Fruit fly (Drosophila melanogaster) whole organism, embryonic: ENCODE data around the gene CG6005.

Source experiments
- Ada2b ChIP-seq: fragments of 200-800 bp; sonication (Bioruptor generic); IDR thresholded peaks from 2 replicates; pipeline ENCODE4 v1.3.6; 2022; ENCODE audit warnings: missing biosample characterization, missing genetic modification characterization
- Asciz ChIP-seq: fragments of 200-800 bp; sonication (Bioruptor generic); optimal IDR thresholded peaks from 2 replicates; lab custom pipeline; 2017; ENCODE audit warnings: missing biosample characterization, mild to moderate bottlenecking, missing genetic modification characterization, missing genetic modification reagents
- Atf3 ChIP-seq: fragments of 200-800 bp; sonication (Bioruptor generic); optimal IDR thresholded peaks from 3 replicates; lab custom pipeline; 2016; ENCODE audit warnings: missing biosample characterization, missing genetic modification characterization
- CG10543 ChIP-seq: fragments of 200-800 bp; sonication (Bioruptor generic); optimal IDR thresholded peaks from 3 replicates; lab custom pipeline; 2017; ENCODE audit warnings: missing biosample characterization, mild to moderate bottlenecking, missing genetic modification characterization, moderate library complexity
- CG10654 ChIP-seq: fragments of 200-800 bp; sonication (Bioruptor generic); optimal IDR thresholded peaks from 2 replicates; lab custom pipeline; 2016; ENCODE audit warnings: missing biosample characterization, missing genetic modification characterization
- CG13287 ChIP-seq: fragments of 200-800 bp; sonication (Bioruptor generic); IDR thresholded peaks from 2 replicates; pipeline ENCODE4 v1.3.6; 2022; ENCODE audit warnings: missing biosample characterization, missing genetic modification characterization; ENCODE audit not compliant: partially characterized antibody
- CG13296 ChIP-seq: fragments of 200-800 bp; sonication (Bioruptor generic); optimal IDR thresholded peaks from 3 replicates; lab custom pipeline; 2018; ENCODE audit warnings: missing biosample characterization, mild to moderate bottlenecking, missing genetic modification characterization
- CG15073 ChIP-seq: fragments of 200-800 bp; sonication (Bioruptor generic); optimal IDR thresholded peaks from 2 replicates; lab custom pipeline; 2016; ENCODE audit warnings: missing biosample characterization, missing genetic modification characterization
- CG2202 ChIP-seq: fragments of 200-800 bp; sonication (Bioruptor generic); optimal IDR thresholded peaks from 2 replicates; lab custom pipeline; 2018; ENCODE audit warnings: missing biosample characterization, mild to moderate bottlenecking, missing genetic modification characterization
- CG4730 ChIP-seq: fragments of 200-800 bp; sonication (Bioruptor generic); IDR thresholded peaks from 2 replicates; pipeline ENCODE4 v1.3.6; 2022; ENCODE audit warnings: missing biosample characterization, missing genetic modification characterization
- CG5245 ChIP-seq: fragments of 200-800 bp; sonication (Bioruptor generic); optimal IDR thresholded peaks from 3 replicates; lab custom pipeline; 2016; ENCODE audit warnings: missing biosample characterization, missing genetic modification characterization
- CG6791 ChIP-seq: fragments of 200-800 bp; sonication (Bioruptor generic); IDR thresholded peaks from 3 replicates; pipeline ENCODE4 v1.3.6; 2022; ENCODE audit warnings: missing biosample characterization, missing genetic modification characterization; ENCODE audit not compliant: partially characterized antibody
- CG7963 ChIP-seq: fragments of 200-800 bp; sonication (Bioruptor generic); IDR thresholded peaks from 3 replicates; pipeline ENCODE4 v1.3.6; 2022; ENCODE audit warnings: missing biosample characterization, missing genetic modification characterization; ENCODE audit not compliant: partially characterized antibody
- CG8281 ChIP-seq: fragments of 200-800 bp; sonication (Bioruptor generic); optimal IDR thresholded peaks from 2 replicates; lab custom pipeline; 2018; ENCODE audit warnings: missing biosample characterization, mild to moderate bottlenecking, missing genetic modification characterization, moderate library complexity
- Dp ChIP-seq: fragments of 200-800 bp; sonication (Bioruptor generic); optimal IDR thresholded peaks from 2 replicates; lab custom pipeline; 2018; ENCODE audit warnings: missing biosample characterization, mild to moderate bottlenecking, missing genetic modification characterization, moderate library complexity
- E2f1 ChIP-seq: fragments of 200-800 bp; sonication (Bioruptor generic); IDR thresholded peaks from 2 replicates; pipeline ENCODE4 v1.3.6; 2022; ENCODE audit warnings: missing biosample characterization, missing genetic modification characterization
- Ets65A ChIP-seq: fragments of 200-800 bp; sonication (Bioruptor generic); peaks from one replicate; lab custom pipeline; 2016; ENCODE audit warnings: missing biosample characterization, missing genetic modification characterization
- Fer1 ChIP-seq: fragments of 200-800 bp; sonication (Bioruptor generic); optimal IDR thresholded peaks from 2 replicates; lab custom pipeline; 2017; ENCODE audit warnings: missing biosample characterization, mild to moderate bottlenecking, missing genetic modification characterization
- Fer3 ChIP-seq: fragments of 200-800 bp; sonication (Bioruptor generic); optimal IDR thresholded peaks from 2 replicates; lab custom pipeline; 2018; ENCODE audit warnings: missing biosample characterization, mild to moderate bottlenecking, missing genetic modification characterization, moderate library complexity
- HLHmδ ChIP-seq: fragments of 200-800 bp; sonication (Bioruptor generic); optimal IDR thresholded peaks from 2 replicates; lab custom pipeline; 2018; ENCODE audit warnings: missing biosample characterization, mild to moderate bottlenecking, missing genetic modification characterization, moderate library complexity
- Hr3 ChIP-seq: fragments of 200-800 bp; sonication (Bioruptor generic); optimal IDR thresholded peaks from 3 replicates; lab custom pipeline; 2016; ENCODE audit warnings: missing biosample characterization, missing genetic modification characterization
- Max ChIP-seq: fragments of 200-800 bp; sonication (Bioruptor generic); optimal IDR thresholded peaks from 2 replicates; lab custom pipeline; 2016; ENCODE audit warnings: missing biosample characterization, mild to moderate bottlenecking, missing genetic modification characterization
- Myb ChIP-seq: fragments of 200-800 bp; sonication (Bioruptor generic); optimal IDR thresholded peaks from 2 replicates; lab custom pipeline; 2016; ENCODE audit warnings: missing biosample characterization, missing genetic modification characterization
- NC2β ChIP-seq: fragments of 200-800 bp; sonication (Bioruptor generic); optimal IDR thresholded peaks from 2 replicates; lab custom pipeline; 2016; ENCODE audit warnings: missing biosample characterization, missing genetic modification characterization
- Opbp ChIP-seq: fragments of 200-800 bp; sonication (Bioruptor generic); IDR thresholded peaks from 3 replicates; pipeline ENCODE4 v1.3.6; 2022; ENCODE audit warnings: missing biosample characterization, missing genetic modification characterization; ENCODE audit not compliant: partially characterized antibody
- Pdp1 ChIP-seq, 2 experiments: fragments of 200-800 bp; sonication (Bioruptor generic); optimal IDR thresholded peaks; 3 replicates each; lab custom pipeline; 2016; ENCODE audit warnings: missing biosample characterization in 2 of 2, missing genetic modification characterization in 2 of 2, mild to moderate bottlenecking in 1 of 2, moderate library complexity in 1 of 2
- Rx ChIP-seq: fragments of 200-800 bp; sonication (Bioruptor generic); IDR thresholded peaks from 2 replicates; pipeline ENCODE4 v1.3.6; 2022; ENCODE audit warnings: missing biosample characterization, missing genetic modification characterization
- Sin3A ChIP-seq: fragments of >200 bp; optimal IDR thresholded peaks from 2 replicates; lab custom pipeline; 2018
- Sry-δ ChIP-seq: fragments of 200-800 bp; sonication (Bioruptor generic); optimal IDR thresholded peaks from 2 replicates; lab custom pipeline; 2016; ENCODE audit warnings: missing biosample characterization, missing genetic modification characterization
- bsh ChIP-seq, 2 experiments: fragments of 200-800 bp; sonication (Bioruptor generic); optimal IDR thresholded peaks; 2 replicates each; lab custom pipeline; 2017 to 2018; ENCODE audit warnings: mild to moderate bottlenecking in 2 of 2, missing biosample characterization in 2 of 2, missing genetic modification characterization in 2 of 2, moderate library complexity in 1 of 2
- crp ChIP-seq, 2 experiments: fragments of 200-800 bp; sonication (Bioruptor generic); optimal IDR thresholded peaks; 2 replicates in 1 of 2; 3 replicates in 1 of 2; lab custom pipeline; 2017; ENCODE audit warnings: missing biosample characterization in 2 of 2, missing genetic modification characterization in 2 of 2, mild to moderate bottlenecking in 1 of 2, moderate library complexity in 1 of 2
- dati ChIP-seq: fragments of 200-800 bp; sonication (Bioruptor generic); IDR thresholded peaks from 2 replicates; pipeline ENCODE4 v1.3.6; 2022; ENCODE audit warnings: missing biosample characterization, missing genetic modification characterization
- dmrt99B ChIP-seq: fragments of 200-800 bp; sonication (Bioruptor generic); optimal IDR thresholded peaks from 2 replicates; lab custom pipeline; 2018; ENCODE audit warnings: missing biosample characterization, mild to moderate bottlenecking, missing genetic modification characterization, moderate library complexity
- ems ChIP-seq: fragments of 200-800 bp; sonication (Bioruptor generic); optimal IDR thresholded peaks from 3 replicates; lab custom pipeline; 2016; ENCODE audit warnings: missing biosample characterization, missing genetic modification characterization
- ewg ChIP-seq: fragments of 200-800 bp; sonication (Bioruptor generic); optimal IDR thresholded peaks from 3 replicates; lab custom pipeline; 2017; ENCODE audit warnings: mild to moderate bottlenecking, missing biosample characterization, missing genetic modification reagents, missing genetic modification characterization
- exex ChIP-seq: fragments of 200-800 bp; sonication (Bioruptor generic); optimal IDR thresholded peaks from 4 replicates; lab custom pipeline; 2018; ENCODE audit warnings: missing biosample characterization, mild to moderate bottlenecking, missing genetic modification characterization, moderate library complexity
- gsb ChIP-seq: fragments of 200-800 bp; sonication (Bioruptor generic); IDR thresholded peaks from 2 replicates; pipeline ENCODE4 v1.3.6; 2022; ENCODE audit warnings: missing biosample characterization, missing genetic modification characterization
- hb ChIP-seq: fragments of 200-800 bp; sonication (Bioruptor generic); IDR thresholded peaks from 3 replicates; pipeline ENCODE4 v1.3.6; 2022; ENCODE audit warnings: missing biosample characterization, missing genetic modification characterization; ENCODE audit not compliant: partially characterized antibody
- hkb ChIP-seq, 2 experiments: fragments of 200-800 bp in 1 of 2; fragments of >200 bp in 1 of 2; sonication (Bioruptor generic) in 1 of 2; IDR thresholded peaks in 1 of 2; optimal IDR thresholded peaks in 1 of 2; 2 replicates each; pipeline versions ENCODE4 v1.3.6 to Lab custom; 2017 to 2022; ENCODE audit warnings: missing biosample characterization in 1 of 2, missing genetic modification characterization in 1 of 2
- ind ChIP-seq: fragments of 200-800 bp; sonication (Bioruptor generic); optimal IDR thresholded peaks from 3 replicates; lab custom pipeline; 2016; ENCODE audit warnings: missing biosample characterization, missing genetic modification characterization
- lbe ChIP-seq: fragments of 200-800 bp; sonication (Bioruptor generic); optimal IDR thresholded peaks from 2 replicates; lab custom pipeline; 2016; ENCODE audit warnings: missing biosample characterization, mild to moderate bottlenecking, missing genetic modification characterization
- nerfin-1 ChIP-seq: fragments of 200-800 bp; sonication (Bioruptor generic); optimal IDR thresholded peaks from 3 replicates; lab custom pipeline; 2019; ENCODE audit warnings: missing biosample characterization, mild to moderate bottlenecking, missing genetic modification characterization, moderate library complexity
- pho ChIP-seq: fragments of 200-800 bp; sonication (Bioruptor generic); optimal IDR thresholded peaks from 2 replicates; lab custom pipeline; 2016; ENCODE audit warnings: missing biosample characterization, missing genetic modification characterization
- pita ChIP-seq: fragments of 200-800 bp; sonication (Bioruptor generic); optimal IDR thresholded peaks from 2 replicates; lab custom pipeline; 2017; ENCODE audit warnings: missing biosample characterization, mild to moderate bottlenecking, missing genetic modification characterization
- psq ChIP-seq: fragments of 200-800 bp; sonication (Bioruptor generic); optimal IDR thresholded peaks from 2 replicates; lab custom pipeline; 2017; ENCODE audit warnings: missing biosample characterization, missing genetic modification characterization
- sc ChIP-seq, 3 experiments: fragments of >200 bp in 2 of 3; fragments of 200-800 bp in 1 of 3; sonication (Bioruptor generic) in 1 of 3; optimal IDR thresholded peaks; 2 replicates in 2 of 3; 3 replicates in 1 of 3; lab custom pipeline; 2017; ENCODE audit warnings: mild to moderate bottlenecking in 1 of 3, missing biosample characterization in 1 of 3, missing genetic modification characterization in 1 of 3, missing genetic modification reagents in 1 of 3
- sqz ChIP-seq: fragments of 200-800 bp; sonication (Bioruptor generic); optimal IDR thresholded peaks from 3 replicates; lab custom pipeline; 2018; ENCODE audit warnings: missing biosample characterization, mild to moderate bottlenecking, missing genetic modification characterization
- trem ChIP-seq: fragments of 200-800 bp; optimal IDR thresholded peaks from 3 replicates; lab custom pipeline; 2019; ENCODE audit warnings: missing biosample characterization, mild to moderate bottlenecking, missing genetic modification characterization, moderate library complexity
- unpg ChIP-seq: fragments of 200-800 bp; sonication (Bioruptor generic); optimal IDR thresholded peaks from 3 replicates; lab custom pipeline; 2018; ENCODE audit warnings: missing biosample characterization, mild to moderate bottlenecking, missing genetic modification characterization, moderate library complexity
- zfh2 ChIP-seq: fragments of 200-800 bp; sonication (Bioruptor generic); optimal IDR thresholded peaks from 2 replicates; lab custom pipeline; 2016; ENCODE audit warnings: missing biosample characterization, missing genetic modification characterization

Gene CG6005

DNA sequence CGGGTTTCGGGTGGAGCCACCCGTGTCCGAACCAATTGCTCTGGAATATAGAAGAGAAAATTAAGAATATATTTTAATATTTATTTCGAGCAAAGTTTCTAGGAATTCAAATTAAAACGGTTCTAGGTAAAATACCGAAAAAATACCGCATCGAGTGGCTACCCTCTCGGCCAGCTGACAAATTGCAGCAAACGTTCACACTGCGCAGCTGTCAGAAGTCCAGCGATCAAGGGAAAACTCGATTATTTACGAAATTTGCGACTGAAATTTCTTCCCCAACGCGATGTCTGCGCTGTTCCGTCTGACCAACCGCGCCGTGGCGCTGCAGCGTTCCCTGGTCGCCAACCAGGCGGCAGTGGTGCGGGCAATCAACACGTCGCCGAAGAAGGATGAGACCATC is 3.3 kb upstream of the CG6005 start, which contains the start of gene NP15.6:
TSS of gene NP15.6 (plus strand) at position 204 of the 400 bp plus-strand sequence.
- peak; percentile 2 for TF ChIP-seq Fer1 (GFP tag; lab: Kevin White, UChicago)
- peak; percentile 49 for TF ChIP-seq Dp
- TF ChIP-seq CG7963: no peak
- TF ChIP-seq pho (GFP tag; lab: Kevin White, UChicago): no peak
- no peak for TF ChIP-seq CG13296 (GFP tag; lab: Kevin White, UChicago)
- no peak for TF ChIP-seq dmrt99B (tag; lab: Kevin White, UChicago)
- no peak for TF ChIP-seq hb (GFP tag; lab: Robert Waterston, UW)
- peak; percentile 92 for TF ChIP-seq Myb (GFP tag; lab: Kevin White, UChicago)
- TF ChIP-seq HLHmδ (GFP tag; lab: Kevin White, UChicago): no peak
- no peak for TF ChIP-seq Atf3 (GFP tag; lab: Kevin White, UChicago)
- no peak for TF ChIP-seq dati
- no peak for TF ChIP-seq gsb (GFP tag; lab: Robert Waterston, UW)
- no peak for TF ChIP-seq Ada2b (GFP tag; lab: Robert Waterston, UW)
- no peak for TF ChIP-seq CG6791 (GFP tag; lab: Robert Waterston, UW)
- TF ChIP-seq zfh2 (GFP tag; lab: Kevin White, UChicago): no peak
- TF ChIP-seq trem: peak; percentile 39
- TF ChIP-seq CG4730 (GFP tag; lab: Robert Waterston, UW): no peak
- no peak for TF ChIP-seq CG15073 (GFP tag; lab: Kevin White, UChicago)
- TF ChIP-seq crp (GFP tag; optimal IDR thresholded peaks at IDR 0.05; lab: Kevin White, UChicago): peak; percentile 56 to 92
- no peak for TF ChIP-seq lbe
- no peak for TF ChIP-seq Pdp1 (GFP tag; optimal IDR thresholded peaks at IDR 0.05; lab: Kevin White, UChicago)
- peak; percentile 61 for TF ChIP-seq ewg (GFP tag; lab: Kevin White, UChicago)
- no peak for TF ChIP-seq nerfin-1 (tag; lab: Kevin White, UChicago)
- no peak for TF ChIP-seq sqz
- TF ChIP-seq Sry-δ: no peak
- no peak for TF ChIP-seq E2f1 (GFP tag; lab: Robert Waterston, UW)
- TF ChIP-seq Opbp (GFP tag; lab: Robert Waterston, UW): no peak; the same call in 2 of the 3 replicates
- no peak for TF ChIP-seq hkb (optimal IDR thresholded peaks at IDR 0.05; lab: Kevin White, UChicago)
- TF ChIP-seq hkb (GFP tag; IDR thresholded peaks at IDR 0.05; lab: Robert Waterston, UW): no peak
- TF ChIP-seq Sin3A (lab: Kevin White, UChicago): peak; percentile 3
- TF ChIP-seq ind (GFP tag; lab: Kevin White, UChicago): no peak
- peak; percentile 23; the same call in 1 of the 2 replicates for TF ChIP-seq CG13287 (GFP tag; lab: Robert Waterston, UW)
- no peak for TF ChIP-seq NC2β
- no peak for TF ChIP-seq CG2202
- TF ChIP-seq CG10654: no peak
- no peak for TF ChIP-seq pita
- no peak for TF ChIP-seq bsh (GFP tag; optimal IDR thresholded peaks at IDR 0.05; lab: Kevin White, UChicago)
- TF ChIP-seq Hr3 (GFP tag; lab: Kevin White, UChicago): no peak
- no peak for TF ChIP-seq CG8281 (tag; lab: Kevin White, UChicago)
- no peak for TF ChIP-seq exex
- no peak for TF ChIP-seq sc (optimal IDR thresholded peaks at IDR 0.05; lab: Kevin White, UChicago)
- TF ChIP-seq sc (GFP tag; optimal IDR thresholded peaks at IDR 0.05; lab: Kevin White, UChicago): no peak
- TF ChIP-seq Asciz: no peak
- TF ChIP-seq Ets65A (GFP tag; lab: Kevin White, UChicago): no peak
- no peak for TF ChIP-seq CG5245 (GFP tag; lab: Kevin White, UChicago)
- TF ChIP-seq Rx (GFP tag; lab: Robert Waterston, UW): no peak
- no peak for TF ChIP-seq CG10543 (GFP tag; lab: Kevin White, UChicago)
- no peak for TF ChIP-seq psq (GFP tag; lab: Kevin White, UChicago)
- TF ChIP-seq Fer3 (tag; lab: Kevin White, UChicago): no peak
- no peak for TF ChIP-seq Max
- no peak for TF ChIP-seq unpg (GFP tag; lab: Kevin White, UChicago)
- TF ChIP-seq ems (GFP tag; lab: Kevin White, UChicago): peak; percentile 4
